Worm (Caenorhabditis elegans) whole organism, L4 larva: ENCODE measurements around the gene VZK822L.2.

Experiments used
- F44E2.7 ChIP-seq: fragments of 200-800 bp; sonication (Bioruptor generic); IDR thresholded peaks from 2 replicates; pipeline ENCODE4 v2.1.2; 2022; ENCODE audit warnings: missing genetic modification characterization, missing compliant biosample characterization
- aha-1 ChIP-seq: fragments of 150-350 bp; peaks from one replicate; lab custom pipeline; 2014; ENCODE audit warnings: missing biosample characterization, missing genetic modification characterization
- aly-2 ChIP-seq: sonication (generic microtip); optimal IDR thresholded peaks from 2 replicates; lab custom pipeline; 2018; ENCODE audit warnings: missing biosample characterization, missing genetic modification characterization
- ama-1 ChIP-seq: fragments of 150-350 bp; optimal IDR thresholded peaks from 2 replicates; lab custom pipeline; 2014; ENCODE audit warnings: inconsistent platforms, mixed read lengths
- ceh-20 ChIP-seq: fragments of 200-800 bp; sonication (Bioruptor generic); IDR thresholded peaks from 2 replicates; pipeline ENCODE4 v1.3.6; 2022; ENCODE audit warnings: missing genetic modification reagents, missing genetic modification characterization, missing compliant biosample characterization
- ceh-44 ChIP-seq: fragments of 200-800 bp; sonication (Bioruptor generic); IDR thresholded peaks from 2 replicates; pipeline ENCODE4 v1.3.6; 2022; ENCODE audit warnings: missing genetic modification reagents, missing genetic modification characterization, missing compliant biosample characterization
- daf-12 ChIP-seq: fragments of 150-350 bp; optimal IDR thresholded peaks from 2 replicates; lab custom pipeline; 2014; ENCODE audit warnings: missing biosample characterization, missing genetic modification reagents, missing genetic modification characterization
- daf-16 ChIP-seq, 3 experiments: sonication (generic microtip); optimal IDR thresholded peaks; 2 replicates each; lab custom pipeline; 2016 to 2017; ENCODE audit warnings: missing genetic modification characterization in 3 of 3, missing genetic modification reagents in 3 of 3, mild to moderate bottlenecking in 2 of 3, missing compliant biosample characterization in 2 of 3, missing biosample characterization in 1 of 3, moderate library complexity in 1 of 3
- daf-8 ChIP-seq: fragments of 200-800 bp; sonication (Bioruptor generic); IDR thresholded peaks from 2 replicates; pipeline ENCODE4 v1.3.6; 2022; ENCODE audit warnings: missing genetic modification characterization, missing compliant biosample characterization
- dmd-6 ChIP-seq: fragments of 200-800 bp; sonication (Bioruptor generic); IDR thresholded peaks from 2 replicates; pipeline ENCODE4 v1.3.6; 2022; ENCODE audit warnings: missing genetic modification reagents, missing genetic modification characterization, missing compliant biosample characterization
- dmd-8 ChIP-seq: fragments of 200-800 bp; sonication (Bioruptor generic); IDR thresholded peaks from 2 replicates; pipeline ENCODE4 v1.3.6; 2022; ENCODE audit warnings: missing genetic modification characterization, missing compliant biosample characterization
- dmd-9 ChIP-seq: fragments of 200-800 bp; sonication (Bioruptor generic); IDR thresholded peaks from 2 replicates; pipeline ENCODE4 v1.3.6; 2022; ENCODE audit warnings: missing genetic modification reagents, missing genetic modification characterization, missing compliant biosample characterization
- dve-1 ChIP-seq: sonication (generic microtip); optimal IDR thresholded peaks from 2 replicates; lab custom pipeline; 2017; ENCODE audit warnings: antibody characterized with exemption, mild to moderate bottlenecking, missing genetic modification characterization, missing compliant biosample characterization; ENCODE audit not compliant: insufficient read depth
- fos-1 ChIP-seq: fragments of 150-350 bp; optimal IDR thresholded peaks from 2 replicates; lab custom pipeline; 2014; ENCODE audit warnings: missing biosample characterization, missing genetic modification characterization
- hlh-30 ChIP-seq: sonication (generic microtip); optimal IDR thresholded peaks from 2 replicates; lab custom pipeline; 2017; ENCODE audit warnings: antibody characterized with exemption, mild to moderate bottlenecking, missing genetic modification characterization, missing compliant biosample characterization; ENCODE audit not compliant: insufficient read depth
- jun-1 ChIP-seq: fragments of 150-350 bp; optimal IDR thresholded peaks from 2 replicates; lab custom pipeline; 2014; ENCODE audit warnings: missing biosample characterization, missing genetic modification reagents, missing genetic modification characterization
- lin-1 ChIP-seq: fragments of 200-800 bp; sonication (Bioruptor generic); IDR thresholded peaks from 2 replicates; pipeline ENCODE4 v1.3.6; 2022; ENCODE audit warnings: missing genetic modification reagents, missing genetic modification characterization, missing compliant biosample characterization
- lin-29 ChIP-seq: fragments of 200-800 bp; sonication (Bioruptor generic); IDR thresholded peaks from 2 replicates; pipeline ENCODE4 v1.3.6; 2022; ENCODE audit warnings: missing genetic modification reagents, missing genetic modification characterization, missing compliant biosample characterization
- nhr-111 ChIP-seq: fragments of 200-800 bp; sonication (Bioruptor generic); optimal IDR thresholded peaks from 2 replicates; lab custom pipeline; 2018; ENCODE audit warnings: mild to moderate bottlenecking, missing genetic modification characterization, missing compliant biosample characterization
- nhr-28 ChIP-seq: fragments of 150-350 bp; optimal IDR thresholded peaks from 2 replicates; lab custom pipeline; 2014; ENCODE audit warnings: missing biosample characterization, missing genetic modification characterization
- nhr-6 ChIP-seq: fragments of 150-350 bp; optimal IDR thresholded peaks from 2 replicates; lab custom pipeline; 2014; ENCODE audit warnings: missing biosample characterization, missing genetic modification characterization
- nhr-77 ChIP-seq: fragments of 150-350 bp; optimal IDR thresholded peaks from 2 replicates; lab custom pipeline; 2014; ENCODE audit warnings: missing biosample characterization, missing genetic modification characterization
- php-3 ChIP-seq: fragments of 200-800 bp; sonication (Bioruptor generic); IDR thresholded peaks from 2 replicates; pipeline ENCODE4 v1.3.6; 2022; ENCODE audit warnings: missing genetic modification reagents, missing genetic modification characterization, missing compliant biosample characterization
- pqm-1 ChIP-seq: sonication (generic microtip); optimal IDR thresholded peaks from 2 replicates; lab custom pipeline; 2017; ENCODE audit warnings: missing biosample characterization, missing genetic modification characterization
- saeg-2 ChIP-seq: fragments of 200-800 bp; sonication (Bioruptor generic); IDR thresholded peaks from 2 replicates; pipeline ENCODE4 v1.3.6; 2022; ENCODE audit warnings: missing genetic modification reagents, missing genetic modification characterization, missing compliant biosample characterization
- spr-3 ChIP-seq: fragments of 200-800 bp; sonication (Bioruptor generic); optimal IDR thresholded peaks from 2 replicates; lab custom pipeline; 2018; ENCODE audit warnings: mild to moderate bottlenecking, missing genetic modification characterization, missing compliant biosample characterization
- unc-130 ChIP-seq: sonication (generic microtip); optimal IDR thresholded peaks from 2 replicates; lab custom pipeline; 2016; ENCODE audit warnings: missing genetic modification reagents, missing genetic modification characterization, missing compliant biosample characterization
- unc-62 ChIP-seq, 3 experiments: fragments of 150-350 bp in 1 of 3; sonication (generic microtip); optimal IDR thresholded peaks in 2 of 3; peaks in 1 of 3; 1 replicate in 1 of 3; 2 replicates in 2 of 3; lab custom pipeline; 2014 to 2017; ENCODE audit warnings: missing biosample characterization in 3 of 3, missing genetic modification characterization in 3 of 3, missing genetic modification reagents in 3 of 3, missing genotype in 1 of 3
- zag-1 ChIP-seq: fragments of 150-350 bp; optimal IDR thresholded peaks from 2 replicates; lab custom pipeline; 2014; ENCODE audit warnings: missing biosample characterization, missing genetic modification characterization
- zip-11 ChIP-seq: fragments of 200-800 bp; sonication (Bioruptor generic); IDR thresholded peaks from 2 replicates; pipeline ENCODE4 v1.3.6; 2022; ENCODE audit warnings: missing genetic modification characterization, missing compliant biosample characterization

VZK822L.2 gene

ce11 chrIV:11911723-11912122, at the start of gene VZK822L.2:
TSS of gene VZK822L.2 (plus strand) at chrIV:11912023.
- no peak for TF ChIP-seq daf-12
- TF ChIP-seq pqm-1 (tag; lab: Kevin White, UChicago) = peak; percentile 40
- peak; percentile 33; the same call in 1 of the 2 replicates for TF ChIP-seq dmd-6 (GFP tag; lab: Robert Waterston, UW)
- TF ChIP-seq saeg-2 (GFP tag; lab: Robert Waterston, UW) = no peak
- TF ChIP-seq nhr-77 (tag; lab: Kevin White, UChicago) = no peak
- no peak for TF ChIP-seq aly-2 (tag; lab: Kevin White, UChicago)
- no peak for TF ChIP-seq ceh-20 (GFP tag; lab: Robert Waterston, UW)
- TF ChIP-seq zag-1 (tag; lab: Kevin White, UChicago) = no peak
- no peak for TF ChIP-seq ama-1
- no peak for TF ChIP-seq nhr-6
- peak; percentile 43 for TF ChIP-seq aha-1
- no peak for TF ChIP-seq daf-16 (GFP tag; optimal IDR thresholded peaks at IDR 0.05; lab: Kevin White, UChicago)
- peak; percentile 17 for TF ChIP-seq daf-16 (tag; optimal IDR thresholded peaks at IDR 0.05; lab: Kevin White, UChicago)
- no peak for TF ChIP-seq lin-1 (GFP tag; lab: Robert Waterston, UW)
- TF ChIP-seq ceh-44 (GFP tag; lab: Robert Waterston, UW) = no peak
- peak; percentile 23 for TF ChIP-seq nhr-28 (tag; lab: Kevin White, UChicago)
- TF ChIP-seq unc-62 (GFP tag; optimal IDR thresholded peaks at IDR 0.05 in 1 of 2; lab: Kevin White, UChicago) = peak in 1 of 2 experiments; percentile 18
- no peak for TF ChIP-seq unc-62 (tag; optimal IDR thresholded peaks at IDR 0.05; lab: Kevin White, UChicago)
- TF ChIP-seq zip-11 (GFP tag; lab: Robert Waterston, UW) = no peak

ce11 chrIV:11863428-11863827, 48.4 kb upstream of the VZK822L.2 start:
- TF ChIP-seq daf-16 (GFP tag; optimal IDR thresholded peaks at IDR 0.05; lab: Kevin White, UChicago) = no peak
- peak; percentile 32 for TF ChIP-seq daf-16 (tag; optimal IDR thresholded peaks at IDR 0.05; lab: Kevin White, UChicago)
- TF ChIP-seq nhr-111 (GFP tag; lab: Kevin White, UChicago) = no peak
- peak; percentile 86 for TF ChIP-seq nhr-6
- peak; percentile 28 for TF ChIP-seq dve-1 (tag; lab: Kevin White, UChicago)

DNA sequence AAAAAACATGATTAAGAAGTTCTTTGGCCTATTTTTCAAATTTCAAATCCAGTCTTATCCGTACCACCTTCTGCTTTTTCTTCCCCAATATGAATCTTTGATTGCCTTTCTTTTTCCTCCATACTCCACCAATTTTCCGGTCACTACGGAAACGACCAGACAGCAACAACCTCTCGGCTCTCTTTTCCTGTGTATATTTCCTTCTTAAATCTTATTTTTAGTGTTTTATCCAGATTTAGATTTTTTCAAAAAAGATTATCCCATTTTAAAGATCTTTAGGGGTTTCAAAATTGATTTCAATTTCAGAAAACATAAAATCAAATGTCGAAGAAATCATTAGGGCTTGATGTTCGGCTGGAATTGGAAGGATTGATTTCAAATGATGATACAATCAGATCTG, 47.6 kb upstream of the VZK822L.2 start, which contains the start of gene trpa-1:
Gene trpa-1 (plus strand): TSS at position 301 of the 400 bp plus-strand sequence.
- TF ChIP-seq spr-3 (GFP tag; lab: Kevin White, UChicago) = no peak
- no peak for TF ChIP-seq daf-8 (GFP tag; lab: Robert Waterston, UW)
- TF ChIP-seq php-3 = no peak
- TF ChIP-seq pqm-1 (tag; lab: Kevin White, UChicago) = no peak
- TF ChIP-seq lin-29 = no peak
- TF ChIP-seq F44E2.7 (GFP tag; lab: Robert Waterston, UW) = no peak
- no peak for TF ChIP-seq fos-1 (tag; lab: Kevin White, UChicago)
- no peak for TF ChIP-seq unc-130 (GFP tag; lab: Kevin White, UChicago)
- TF ChIP-seq ceh-20 (GFP tag; lab: Robert Waterston, UW) = no peak

DNA sequence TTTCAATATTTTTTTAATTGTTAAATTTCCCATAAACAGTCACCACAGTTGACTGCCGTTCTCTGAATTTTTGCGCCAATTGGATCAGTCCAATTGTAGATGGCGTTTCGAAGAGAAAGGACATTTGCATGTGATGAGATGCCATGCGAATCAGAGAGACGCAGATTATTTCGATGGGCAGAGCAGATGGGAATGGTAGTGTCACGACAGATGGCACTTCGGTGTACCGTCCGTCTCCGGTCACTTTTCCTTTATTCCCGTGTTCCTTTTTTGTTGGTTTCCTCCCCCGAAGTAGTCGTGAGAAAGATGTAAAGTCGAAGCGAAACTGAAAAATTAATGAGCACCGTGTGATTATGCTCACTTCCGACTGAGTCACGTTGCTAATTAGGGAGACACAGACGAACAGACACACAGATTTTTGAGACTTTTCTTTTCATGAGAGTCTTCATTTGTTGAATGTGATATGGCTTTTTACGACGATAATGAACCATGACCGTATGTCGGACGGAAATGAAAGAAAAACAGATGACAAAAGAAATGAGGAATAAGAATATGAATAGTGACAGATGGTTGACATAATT, 44.1 kb upstream of the VZK822L.2 start:
- TF ChIP-seq hlh-30 (tag; lab: Kevin White, UChicago) = no peak
- 0 out of 2 replicates have a peak, but pooled peaks have one; percentile 42 for TF ChIP-seq dmd-8 (GFP tag; lab: Robert Waterston, UW)
- TF ChIP-seq dmd-9 (GFP tag; lab: Robert Waterston, UW) = no peak
- TF ChIP-seq, all 104 proteins: peak for 1

DNA sequence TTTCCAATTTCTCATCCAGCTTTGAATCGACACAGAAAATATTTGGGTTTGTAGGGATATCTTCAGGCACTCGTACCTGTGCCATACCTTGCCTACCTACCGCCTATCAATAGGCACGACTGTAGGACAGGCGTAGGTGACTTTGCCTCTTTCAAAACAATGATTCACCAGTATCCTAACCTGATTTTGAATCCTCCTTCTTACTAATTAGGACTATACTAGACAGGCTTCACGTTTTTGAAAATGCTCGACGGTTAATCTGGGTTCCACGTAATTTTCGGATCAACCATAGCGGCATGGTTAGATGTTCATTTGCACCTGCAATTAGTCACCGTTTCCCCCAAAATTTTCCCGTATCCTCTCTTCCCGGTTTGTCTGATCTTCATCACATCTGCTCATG, 43.4 kb upstream of the VZK822L.2 start:
- peak; percentile 53 for TF ChIP-seq aha-1
- peak in 1 of 2 experiments; percentile 65 for TF ChIP-seq unc-62 (GFP tag; optimal IDR thresholded peaks at IDR 0.05 in 1 of 2; lab: Kevin White, UChicago)
- TF ChIP-seq unc-62 (tag; optimal IDR thresholded peaks at IDR 0.05; lab: Kevin White, UChicago) = no peak
- TF ChIP-seq jun-1 (tag; lab: Kevin White, UChicago) = no peak
